Fruit fly (Drosophila melanogaster) whole organism, embryonic: ENCODE data around the gene Myo31DF.

Source experiments
- CG1024 ChIP-seq: fragments of 200-800 bp; sonication (Bioruptor generic); IDR thresholded peaks from 2 replicates; pipeline ENCODE4 v1.3.6; 2022; ENCODE audit warnings: missing biosample characterization, missing genetic modification characterization
- CG1233 ChIP-seq: fragments of 200-800 bp; sonication (Bioruptor generic); optimal IDR thresholded peaks from 4 replicates; lab custom pipeline; 2018; ENCODE audit warnings: missing biosample characterization, mild to moderate bottlenecking, missing genetic modification characterization
- CG13624 ChIP-seq: fragments of 200-800 bp; sonication (Bioruptor generic); optimal IDR thresholded peaks from 2 replicates; lab custom pipeline; 2016; ENCODE audit warnings: missing biosample characterization, missing genetic modification characterization
- CG14710 ChIP-seq: fragments of 200-800 bp; sonication (Bioruptor generic); optimal IDR thresholded peaks from 3 replicates; lab custom pipeline; 2019; ENCODE audit warnings: missing biosample characterization, mild to moderate bottlenecking, missing genetic modification characterization, moderate library complexity
- CG14965 ChIP-seq: fragments of 200-800 bp; sonication (Bioruptor generic); optimal IDR thresholded peaks from 2 replicates; lab custom pipeline; 2016; ENCODE audit warnings: missing biosample characterization, missing genetic modification characterization, borderline replicate concordance
- CG1602 ChIP-seq: fragments of 200-800 bp; sonication (Bioruptor generic); optimal IDR thresholded peaks from 3 replicates; lab custom pipeline; 2016; ENCODE audit warnings: missing biosample characterization, missing genetic modification characterization
- CG16779 ChIP-seq: fragments of 200-800 bp; sonication (Bioruptor generic); IDR thresholded peaks from 2 replicates; pipeline ENCODE4 v1.3.6; 2022; ENCODE audit warnings: missing biosample characterization, missing genetic modification characterization
- CG17612 ChIP-seq: fragments of 200-800 bp; sonication (Bioruptor generic); IDR thresholded peaks from 2 replicates; pipeline ENCODE4 v1.3.6; 2022; ENCODE audit warnings: missing biosample characterization, missing genetic modification characterization
- CG18619 ChIP-seq: fragments of 200-800 bp; sonication (Bioruptor generic); optimal IDR thresholded peaks from 3 replicates; lab custom pipeline; 2017; ENCODE audit warnings: missing biosample characterization, mild to moderate bottlenecking, missing genetic modification characterization
- CG2199 ChIP-seq: fragments of 200-800 bp; sonication (Bioruptor generic); IDR thresholded peaks from 3 replicates; pipeline ENCODE4 v1.3.6; 2022; ENCODE audit warnings: missing biosample characterization, missing genetic modification characterization
- CG30403 ChIP-seq: fragments of 200-800 bp; sonication (Bioruptor generic); optimal IDR thresholded peaks from 3 replicates; lab custom pipeline; 2016; ENCODE audit warnings: missing biosample characterization, missing genetic modification characterization
- CG31441 ChIP-seq: fragments of 200-800 bp; sonication (Bioruptor generic); IDR thresholded peaks from 2 replicates; pipeline ENCODE4 v1.3.6; 2022; ENCODE audit warnings: missing biosample characterization, missing genetic modification characterization
- CG33213 ChIP-seq: fragments of 200-800 bp; sonication (Bioruptor generic); optimal IDR thresholded peaks from 3 replicates; lab custom pipeline; 2016; ENCODE audit warnings: missing biosample characterization, missing genetic modification characterization
- CG3726 ChIP-seq: fragments of 200-800 bp; sonication (Bioruptor generic); IDR thresholded peaks from 3 replicates; pipeline ENCODE4, ENCODE4 v1.3.6; 2022; ENCODE audit warnings: missing biosample characterization, missing genetic modification characterization
- CG6254 ChIP-seq: fragments of 200-800 bp; sonication (Bioruptor generic); optimal IDR thresholded peaks from 3 replicates; lab custom pipeline; 2017; ENCODE audit warnings: mild to moderate bottlenecking, missing biosample characterization, missing genetic modification reagents, missing genetic modification characterization
- CG6689 ChIP-seq: fragments of 200-800 bp; sonication (Bioruptor generic); IDR thresholded peaks from 2 replicates; pipeline ENCODE4 v1.3.6; 2022; ENCODE audit warnings: missing biosample characterization, missing genetic modification characterization
- CG7987 ChIP-seq: fragments of 200-800 bp; sonication (Bioruptor generic); optimal IDR thresholded peaks from 2 replicates; lab custom pipeline; 2018; ENCODE audit warnings: missing biosample characterization, mild to moderate bottlenecking, missing genetic modification characterization, moderate library complexity
- CG9437 ChIP-seq: fragments of 200-800 bp; sonication (Bioruptor generic); optimal IDR thresholded peaks from 2 replicates; lab custom pipeline; 2018; ENCODE audit warnings: missing biosample characterization, mild to moderate bottlenecking, missing genetic modification characterization
- CG9876 ChIP-seq: fragments of 200-800 bp; sonication (Bioruptor generic); optimal IDR thresholded peaks from 2 replicates; lab custom pipeline; 2016; ENCODE audit warnings: missing biosample characterization, missing genetic modification characterization
- HLH3B ChIP-seq: fragments of 200-800 bp; sonication (Bioruptor generic); IDR thresholded peaks from 2 replicates; pipeline ENCODE4 v1.3.6; 2022; ENCODE audit warnings: missing biosample characterization, missing genetic modification characterization
- Hr39 ChIP-seq: fragments of >200 bp; optimal IDR thresholded peaks from 2 replicates; lab custom pipeline; 2017
- Hsf ChIP-seq: fragments of 200-800 bp; sonication (Bioruptor generic); optimal IDR thresholded peaks from 3 replicates; lab custom pipeline; 2016; ENCODE audit warnings: missing biosample characterization, missing genetic modification characterization
- Mes4 ChIP-seq: fragments of 200-800 bp; sonication (Bioruptor generic); optimal IDR thresholded peaks from 2 replicates; lab custom pipeline; 2016; ENCODE audit warnings: missing biosample characterization, missing genetic modification characterization
- NFAT ChIP-seq: fragments of 200-800 bp; sonication (Bioruptor generic); IDR thresholded peaks from 2 replicates; pipeline ENCODE4 v1.3.6; 2022; ENCODE audit warnings: missing biosample characterization, missing genetic modification characterization
- Pdp1 ChIP-seq, 2 experiments: fragments of 200-800 bp; sonication (Bioruptor generic); optimal IDR thresholded peaks; 3 replicates each; lab custom pipeline; 2016; ENCODE audit warnings: missing biosample characterization in 2 of 2, missing genetic modification characterization in 2 of 2, mild to moderate bottlenecking in 1 of 2, moderate library complexity in 1 of 2
- Ptx1 ChIP-seq: fragments of 200-800 bp; sonication (Bioruptor generic); IDR thresholded peaks from 2 replicates; pipeline ENCODE4 v1.3.6; 2022; ENCODE audit warnings: missing biosample characterization, missing genetic modification characterization
- Sox102F ChIP-seq: fragments of 200-800 bp; sonication (Bioruptor generic); optimal IDR thresholded peaks from 2 replicates; lab custom pipeline; 2018; ENCODE audit warnings: missing biosample characterization, mild to moderate bottlenecking, missing genetic modification characterization, moderate library complexity
- Spps ChIP-seq: fragments of 200-800 bp; sonication (Bioruptor generic); optimal IDR thresholded peaks from 2 replicates; lab custom pipeline; 2018; ENCODE audit warnings: missing biosample characterization, mild to moderate bottlenecking, missing genetic modification characterization
- Sry-δ ChIP-seq: fragments of 200-800 bp; sonication (Bioruptor generic); optimal IDR thresholded peaks from 2 replicates; lab custom pipeline; 2016; ENCODE audit warnings: missing biosample characterization, missing genetic modification characterization
- Taf1 ChIP-seq: fragments of 200-800 bp; sonication (Bioruptor generic); IDR thresholded peaks from 2 replicates; pipeline ENCODE4 v1.3.6; 2022; ENCODE audit warnings: missing biosample characterization, missing genetic modification characterization
- az2 ChIP-seq: fragments of 200-800 bp; sonication (Bioruptor generic); optimal IDR thresholded peaks from 3 replicates; lab custom pipeline; 2016; ENCODE audit warnings: missing biosample characterization, missing genetic modification characterization
- bsh ChIP-seq, 2 experiments: fragments of 200-800 bp; sonication (Bioruptor generic); optimal IDR thresholded peaks; 2 replicates each; lab custom pipeline; 2017 to 2018; ENCODE audit warnings: mild to moderate bottlenecking in 2 of 2, missing biosample characterization in 2 of 2, missing genetic modification characterization in 2 of 2, moderate library complexity in 1 of 2
- cg ChIP-seq: fragments of 200-800 bp; sonication (Bioruptor generic); optimal IDR thresholded peaks from 3 replicates; lab custom pipeline; 2019; ENCODE audit warnings: missing biosample characterization, mild to moderate bottlenecking, missing genetic modification characterization, moderate library complexity
- chif ChIP-seq, 2 experiments: fragments of 200-800 bp; sonication (Bioruptor generic); optimal IDR thresholded peaks; 3 replicates each; lab custom pipeline; 2016; ENCODE audit warnings: missing biosample characterization in 2 of 2, missing genetic modification characterization in 2 of 2
- crol ChIP-seq: fragments of 200-800 bp; sonication (Bioruptor generic); IDR thresholded peaks from 2 replicates; pipeline ENCODE4 v1.3.6; 2022; ENCODE audit warnings: missing biosample characterization, missing genetic modification characterization
- cwo ChIP-seq: fragments of 200-800 bp; sonication (Bioruptor generic); optimal IDR thresholded peaks from 3 replicates; lab custom pipeline; 2017; ENCODE audit warnings: missing biosample characterization, missing genetic modification characterization, mild to moderate bottlenecking, moderate library complexity, missing genetic modification reagents
- exex ChIP-seq: fragments of 200-800 bp; sonication (Bioruptor generic); optimal IDR thresholded peaks from 4 replicates; lab custom pipeline; 2018; ENCODE audit warnings: missing biosample characterization, mild to moderate bottlenecking, missing genetic modification characterization, moderate library complexity
- fd96Cb ChIP-seq: fragments of 200-800 bp; sonication (Bioruptor generic); optimal IDR thresholded peaks from 2 replicates; lab custom pipeline; 2018; ENCODE audit warnings: missing biosample characterization, mild to moderate bottlenecking, missing genetic modification characterization, moderate library complexity
- gt ChIP-seq: fragments of 200-800 bp; sonication (Bioruptor generic); IDR thresholded peaks from 2 replicates; pipeline ENCODE4 v1.3.6; 2022; ENCODE audit warnings: missing biosample characterization, missing genetic modification characterization
- hth ChIP-seq: fragments of >200 bp; optimal IDR thresholded peaks from 2 replicates; lab custom pipeline; 2017; ENCODE audit warnings: inconsistent platforms
- ind ChIP-seq: fragments of 200-800 bp; sonication (Bioruptor generic); optimal IDR thresholded peaks from 3 replicates; lab custom pipeline; 2016; ENCODE audit warnings: missing biosample characterization, missing genetic modification characterization
- kah ChIP-seq: fragments of 200-800 bp; sonication (Bioruptor generic); optimal IDR thresholded peaks from 2 replicates; lab custom pipeline; 2018; ENCODE audit warnings: missing biosample characterization, mild to moderate bottlenecking, missing genetic modification characterization
- nerfin-1 ChIP-seq: fragments of 200-800 bp; sonication (Bioruptor generic); optimal IDR thresholded peaks from 3 replicates; lab custom pipeline; 2019; ENCODE audit warnings: missing biosample characterization, mild to moderate bottlenecking, missing genetic modification characterization, moderate library complexity
- repo ChIP-seq: fragments of 200-800 bp; sonication (Bioruptor generic); optimal IDR thresholded peaks from 2 replicates; lab custom pipeline; 2016; ENCODE audit warnings: missing biosample characterization, missing genetic modification characterization
- ro ChIP-seq: fragments of 200-800 bp; sonication (Bioruptor generic); IDR thresholded peaks from 2 replicates; pipeline ENCODE4 v1.3.6; 2022; ENCODE audit warnings: missing biosample characterization, missing genetic modification characterization
- sd ChIP-seq: fragments of 200-800 bp; sonication (Bioruptor generic); optimal IDR thresholded peaks from 3 replicates; lab custom pipeline; 2018; ENCODE audit warnings: missing biosample characterization, mild to moderate bottlenecking, missing genetic modification characterization, moderate library complexity
- sr ChIP-seq: fragments of 200-800 bp; sonication (Bioruptor generic); IDR thresholded peaks from 3 replicates; pipeline ENCODE4 v1.3.6; 2022; ENCODE audit warnings: missing biosample characterization, missing genetic modification characterization
- tio ChIP-seq: fragments of 200-800 bp; sonication (Bioruptor generic); optimal IDR thresholded peaks from 2 replicates; lab custom pipeline; 2017; ENCODE audit warnings: missing biosample characterization, missing genetic modification characterization, inconsistent platforms
- trem ChIP-seq: fragments of 200-800 bp; optimal IDR thresholded peaks from 3 replicates; lab custom pipeline; 2019; ENCODE audit warnings: missing biosample characterization, mild to moderate bottlenecking, missing genetic modification characterization, moderate library complexity
- twi ChIP-seq: fragments of 200-800 bp; optimal IDR thresholded peaks from 2 replicates; lab custom pipeline; 2019; ENCODE audit warnings: missing biosample characterization, mild to moderate bottlenecking, missing genetic modification characterization, moderate library complexity

Myo31DF gene

DNA sequence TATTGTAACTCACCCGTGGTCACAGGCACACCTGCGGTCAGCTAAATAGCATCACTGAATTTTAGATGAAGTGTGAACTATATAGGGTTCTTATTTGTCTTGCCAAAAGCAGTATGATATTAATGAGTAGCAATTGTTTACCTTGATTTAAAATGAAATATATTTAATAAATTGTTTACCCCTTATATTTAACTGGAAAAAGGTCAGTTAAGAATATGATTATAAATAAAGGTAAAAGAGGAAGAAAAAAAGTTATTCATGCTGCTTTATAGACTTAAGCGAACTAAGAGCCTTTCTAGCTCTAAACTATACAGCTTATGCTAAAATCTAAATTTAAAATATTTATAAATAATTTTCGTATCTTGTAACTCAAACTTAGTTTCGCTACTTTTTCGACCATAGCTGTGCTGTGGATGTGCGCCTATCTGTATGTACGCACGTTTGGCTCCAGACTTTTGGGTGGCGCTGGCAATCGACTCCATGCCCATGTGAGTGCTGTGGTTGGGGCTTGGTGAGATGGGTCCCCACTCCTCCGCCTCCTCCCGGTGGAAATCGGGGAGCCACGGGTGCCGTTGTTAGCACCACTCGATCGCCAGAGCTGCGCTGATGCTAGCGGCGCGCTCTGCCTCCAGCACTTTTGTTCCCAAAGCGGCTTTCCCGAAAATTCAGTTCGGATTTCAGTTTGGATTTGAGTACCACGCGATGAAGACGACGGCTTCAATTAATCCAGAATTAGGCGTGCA lies 64.4 kb downstream of the Myo31DF start, which contains the start of gene loh:
TSS of gene loh (plus strand) at position 487 of the 743 bp plus-strand sequence.
- TF ChIP-seq ind (GFP tag; lab: Kevin White, UChicago) (peak; percentile 51), CG6254 (no peak), CG14965 (no peak), Hr39 (lab: Kevin White, UChicago) (no peak), HLH3B (GFP tag; lab: Robert Waterston, UW) (0 out of 2 replicates have a peak, but pooled peaks have one; percentile 45), Mes4 (GFP tag; lab: Kevin White, UChicago) (no peak), cg (GFP tag; lab: Kevin White, UChicago) (peak; percentile 3), Spps (tag; lab: Kevin White, UChicago) (peak; percentile 38), CG1602 (GFP tag; lab: Kevin White, UChicago) (peak; percentile 61), cwo (GFP tag; lab: Kevin White, UChicago) (no peak), sr (GFP tag; lab: Robert Waterston, UW) (no peak), CG14710 (tag; lab: Kevin White, UChicago) (peak; percentile 75), ro (GFP tag; lab: Robert Waterston, UW) (0 out of 2 replicates have a peak, but pooled peaks have one; percentile 15), hth (lab: Kevin White, UChicago) (no peak), twi (tag; lab: Kevin White, UChicago) (peak; percentile 42), tio (GFP tag; lab: Kevin White, UChicago) (peak; percentile 55), exex (tag; lab: Kevin White, UChicago) (no peak), Taf1 (GFP tag; lab: Robert Waterston, UW) (0 out of 2 replicates have a peak, but pooled peaks have one; percentile 26), fd96Cb (tag; lab: Kevin White, UChicago) (peak; percentile 71), trem (tag; lab: Kevin White, UChicago) (peak; percentile 24), CG1024 (0 out of 2 replicates have a peak, but pooled peaks have one; percentile 24), Sox102F (GFP tag; lab: Kevin White, UChicago) (no peak), CG9437 (GFP tag; lab: Kevin White, UChicago) (peak; percentile 76), CG33213 (GFP tag; lab: Kevin White, UChicago) (no peak), bsh (GFP tag; optimal IDR thresholded peaks at IDR 0.05; lab: Kevin White, UChicago) (peak in 1 of 2 experiments; percentile 63), chif (GFP tag; optimal IDR thresholded peaks at IDR 0.05; lab: Kevin White, UChicago) (no peak), sd (no peak), CG7987 (GFP tag; lab: Kevin White, UChicago) (no peak), Hsf (peak; percentile 27), kah (GFP tag; lab: Kevin White, UChicago) (peak; percentile 35), crol (GFP tag; lab: Robert Waterston, UW) (peak; percentile 77; the same call in 1 of the 2 replicates), CG2199 (GFP tag; lab: Robert Waterston, UW) (no peak), NFAT (GFP tag; lab: Robert Waterston, UW) (no peak), CG31441 (GFP tag; lab: Robert Waterston, UW) (peak; percentile 79), CG6689 (GFP tag; lab: Robert Waterston, UW) (peak; percentile 55), CG30403 (GFP tag; lab: Kevin White, UChicago) (peak; percentile 62), CG16779 (no peak), repo (no peak), CG17612 (GFP tag; lab: Robert Waterston, UW) (no peak), CG18619 (GFP tag; lab: Kevin White, UChicago) (peak; percentile 41), Pdp1 (GFP tag; optimal IDR thresholded peaks at IDR 0.05; lab: Kevin White, UChicago) (no peak), CG1233 (GFP tag; lab: Kevin White, UChicago) (peak; percentile 61), gt (GFP tag; lab: Robert Waterston, UW) (no peak), Ptx1 (no peak; the same call in 1 of the 2 replicates), az2 (GFP tag; lab: Kevin White, UChicago) (peak; percentile 45), CG13624 (GFP tag; lab: Kevin White, UChicago) (no peak), Sry-δ (GFP tag; lab: Kevin White, UChicago) (no peak), nerfin-1 (tag; lab: Kevin White, UChicago) (no peak), CG3726 (GFP tag; lab: Robert Waterston, UW) (no peak), CG9876 (no peak)
